Worm (Caenorhabditis elegans) whole organism, mixed stage, embryonic: ENCODE data around the gene srh-137.

ENCODE experiments used
- M03D4.4 ChIP-seq: sonication (generic microtip); optimal IDR thresholded peaks from 2 replicates; lab custom pipeline; 2017; ENCODE audit warnings: mild to moderate bottlenecking, missing genetic modification characterization, missing compliant biosample characterization
- blmp-1 ChIP-seq: fragments of 150-350 bp; optimal IDR thresholded peaks from 2 replicates; lab custom pipeline; 2014; ENCODE audit warnings: missing biosample characterization, missing genetic modification characterization
- ceh-39 ChIP-seq: fragments of 150-350 bp; optimal IDR thresholded peaks from 2 replicates; lab custom pipeline; 2014; ENCODE audit warnings: missing biosample characterization, missing genetic modification characterization
- ceh-83 ChIP-seq: fragments of 200-800 bp; sonication (Bioruptor generic); optimal IDR thresholded peaks from 2 replicates; lab custom pipeline; 2018; ENCODE audit warnings: mild to moderate bottlenecking, missing genetic modification characterization, missing compliant biosample characterization
- ces-1 ChIP-seq: fragments of 150-350 bp; optimal IDR thresholded peaks from 2 replicates; lab custom pipeline; 2014; ENCODE audit warnings: missing biosample characterization, missing genetic modification reagents, missing genetic modification characterization
- cnd-1 ChIP-seq: fragments of 200-800 bp; sonication (Bioruptor generic); optimal IDR thresholded peaks from 2 replicates; lab custom pipeline; 2018; ENCODE audit warnings: mild to moderate bottlenecking, missing genetic modification characterization, missing compliant biosample characterization
- drap-1 ChIP-seq: fragments of 200-800 bp; sonication (Bioruptor generic); optimal IDR thresholded peaks from 3 replicates; lab custom pipeline; 2018; ENCODE audit warnings: mild to moderate bottlenecking, missing genetic modification characterization, missing compliant biosample characterization
- elt-1 ChIP-seq: sonication (generic microtip); optimal IDR thresholded peaks from 2 replicates; lab custom pipeline; 2017; ENCODE audit warnings: missing genetic modification characterization, mild to moderate bottlenecking, missing compliant biosample characterization, antibody characterized with exemption, moderate library complexity, borderline replicate concordance; ENCODE audit not compliant: insufficient read depth
- elt-3 ChIP-seq: fragments of 150-350 bp; optimal IDR thresholded peaks from 2 replicates; lab custom pipeline; 2014; ENCODE audit warnings: missing biosample characterization, missing genetic modification characterization
- flh-1 ChIP-seq: fragments of 200-800 bp; sonication (Bioruptor generic); optimal IDR thresholded peaks from 2 replicates; lab custom pipeline; 2018; ENCODE audit warnings: mild to moderate bottlenecking, missing genetic modification characterization, moderate library complexity, missing compliant biosample characterization
- lin-13 ChIP-seq: fragments of 150-350 bp; optimal IDR thresholded peaks from 2 replicates; lab custom pipeline; 2014; ENCODE audit warnings: missing biosample characterization, missing genetic modification characterization
- lin-32 ChIP-seq: fragments of 200-800 bp; sonication (Bioruptor generic); optimal IDR thresholded peaks from 2 replicates; lab custom pipeline; 2018; ENCODE audit warnings: mild to moderate bottlenecking, missing genetic modification characterization, missing compliant biosample characterization
- lsy-2 ChIP-seq: fragments of 150-350 bp; optimal IDR thresholded peaks from 2 replicates; lab custom pipeline; 2014; ENCODE audit warnings: missing biosample characterization, missing genetic modification characterization
- mab-5 ChIP-seq: fragments of 150-350 bp; optimal IDR thresholded peaks from 2 replicates; lab custom pipeline; 2014; ENCODE audit warnings: missing biosample characterization, missing genetic modification characterization
- mep-1 ChIP-seq: fragments of 150-350 bp; optimal IDR thresholded peaks from 2 replicates; lab custom pipeline; 2017; ENCODE audit warnings: missing biosample characterization, missing genetic modification reagents, missing genetic modification characterization, inconsistent platforms
- mls-2 ChIP-seq: sonication (generic microtip); optimal IDR thresholded peaks from 2 replicates; lab custom pipeline; 2016; ENCODE audit warnings: mild to moderate bottlenecking, missing genetic modification characterization, moderate library complexity, missing compliant biosample characterization
- nhr-12 ChIP-seq: fragments of 150-350 bp; optimal IDR thresholded peaks from 2 replicates; lab custom pipeline; 2014; ENCODE audit warnings: missing biosample characterization, missing genetic modification characterization
- nhr-2 ChIP-seq: fragments of 150-350 bp; optimal IDR thresholded peaks from 2 replicates; lab custom pipeline; 2014; ENCODE audit warnings: missing biosample characterization, missing genetic modification characterization
- nhr-237 ChIP-seq: fragments of 150-350 bp; optimal IDR thresholded peaks from 2 replicates; lab custom pipeline; 2014; ENCODE audit warnings: missing biosample characterization, missing genetic modification characterization
- nhr-28 ChIP-seq: fragments of 150-350 bp; optimal IDR thresholded peaks from 2 replicates; lab custom pipeline; 2014; ENCODE audit warnings: missing biosample characterization, missing genetic modification characterization
- nhr-76 ChIP-seq: sonication (generic microtip); optimal IDR thresholded peaks from 2 replicates; lab custom pipeline; 2017; ENCODE audit warnings: missing biosample characterization, missing genetic modification characterization
- pha-4 ChIP-seq: fragments of 150-350 bp; optimal IDR thresholded peaks from 2 replicates; lab custom pipeline; 2018; ENCODE audit warnings: missing biosample characterization, missing genetic modification reagents, missing genetic modification characterization
- sem-2 ChIP-seq: fragments of 200-800 bp; sonication (Bioruptor generic); optimal IDR thresholded peaks from 2 replicates; lab custom pipeline; 2018; ENCODE audit warnings: mild to moderate bottlenecking, missing genetic modification characterization, missing compliant biosample characterization
- snpc-4 ChIP-seq: fragments of 150-350 bp; optimal IDR thresholded peaks from 2 replicates; lab custom pipeline; 2014; ENCODE audit warnings: missing biosample characterization, missing genetic modification characterization
- sptf-1 ChIP-seq: sonication (generic microtip); optimal IDR thresholded peaks from 2 replicates; lab custom pipeline; 2017; ENCODE audit warnings: mild to moderate bottlenecking, missing genetic modification characterization, moderate library complexity, missing compliant biosample characterization
- tbx-8 ChIP-seq: fragments of 200-800 bp; sonication (Bioruptor generic); optimal IDR thresholded peaks from 2 replicates; lab custom pipeline; 2018; ENCODE audit warnings: mild to moderate bottlenecking, missing genetic modification characterization, moderate library complexity, missing compliant biosample characterization
- unc-39 ChIP-seq: fragments of 150-350 bp; optimal IDR thresholded peaks from 2 replicates; lab custom pipeline; 2014; ENCODE audit warnings: missing biosample characterization, missing genetic modification characterization
- unc-62 ChIP-seq: fragments of 150-350 bp; optimal IDR thresholded peaks from 2 replicates; lab custom pipeline; 2014; ENCODE audit warnings: missing biosample characterization, missing genetic modification reagents, missing genetic modification characterization
- zip-8 ChIP-seq: fragments of 150-350 bp; optimal IDR thresholded peaks from 2 replicates; lab custom pipeline; 2014; ENCODE audit warnings: missing biosample characterization, missing genetic modification characterization
- ztf-11 ChIP-seq: fragments of 150-350 bp; optimal IDR thresholded peaks from 2 replicates; lab custom pipeline; 2014; ENCODE audit warnings: missing biosample characterization, missing genetic modification characterization

Gene srh-137

ce11 chrV:16679237-16679636 lies 37.2 kb downstream of the srh-137 start, which contains the start of gene srz-103:
srz-103 (minus strand) TSS chrV:16679337.
- TF ChIP-seq elt-3 = no peak
- no peak for TF ChIP-seq lin-13 (tag; lab: Kevin White, UChicago)
- no peak for TF ChIP-seq elt-1 (tag; lab: Kevin White, UChicago)
- TF ChIP-seq sem-2 = no peak
- no peak for TF ChIP-seq lin-32 (GFP tag; lab: Kevin White, UChicago)
- no peak for TF ChIP-seq ceh-83
- TF ChIP-seq mep-1 = no peak
- no peak for TF ChIP-seq unc-39
- TF ChIP-seq ces-1 (GFP tag; lab: Kevin White, UChicago) = no peak
- no peak for TF ChIP-seq cnd-1 (tag; lab: Kevin White, UChicago)
- TF ChIP-seq ztf-11 (tag; lab: Kevin White, UChicago) = no peak
- TF ChIP-seq drap-1 = no peak
- TF ChIP-seq zip-8 (tag; lab: Kevin White, UChicago) = no peak
- TF ChIP-seq sptf-1 = no peak
- TF ChIP-seq snpc-4 (tag; lab: Kevin White, UChicago) = no peak
- no peak for TF ChIP-seq nhr-2 (tag; lab: Kevin White, UChicago)
- no peak for TF ChIP-seq M03D4.4 (tag; lab: Kevin White, UChicago)

- no peak for TF ChIP-seq flh-1 (GFP tag; lab: Kevin White, UChicago)
- no peak for TF ChIP-seq drap-1
- TF ChIP-seq pha-4 (tag; lab: Kevin White, UChicago) = no peak
- no peak for TF ChIP-seq ceh-39 (tag; lab: Kevin White, UChicago)
- TF ChIP-seq unc-39 = no peak
- no peak for TF ChIP-seq mab-5 (tag; lab: Kevin White, UChicago)
- TF ChIP-seq blmp-1 = no peak
- TF ChIP-seq elt-1 (tag; lab: Kevin White, UChicago) = no peak
- TF ChIP-seq lin-13 (tag; lab: Kevin White, UChicago) = no peak
- TF ChIP-seq nhr-12 = no peak
- TF ChIP-seq elt-3 = no peak
- TF ChIP-seq snpc-4 (tag; lab: Kevin White, UChicago) = no peak
- no peak for TF ChIP-seq sem-2
- TF ChIP-seq mls-2 (tag; lab: Kevin White, UChicago) = no peak
- TF ChIP-seq nhr-2 (tag; lab: Kevin White, UChicago) = no peak
- TF ChIP-seq nhr-76 = no peak
- TF ChIP-seq, all 35 proteins: peak for 0
Observed at ce11 chrV:16675553-16675952, 40.9 kb downstream of the srh-137 start, which contains the start of gene srz-1. srz-1 (plus strand) TSS chrV:16675853.

- TF ChIP-seq flh-1 (GFP tag; lab: Kevin White, UChicago) (no peak), lsy-2 (tag; lab: Kevin White, UChicago) (no peak), ceh-83 (no peak), M03D4.4 (tag; lab: Kevin White, UChicago) (no peak), tbx-8 (GFP tag; lab: Kevin White, UChicago) (no peak)
Observed at ce11 chrV:16674399-16674798, 42.1 kb downstream of the srh-137 start.

DNA sequence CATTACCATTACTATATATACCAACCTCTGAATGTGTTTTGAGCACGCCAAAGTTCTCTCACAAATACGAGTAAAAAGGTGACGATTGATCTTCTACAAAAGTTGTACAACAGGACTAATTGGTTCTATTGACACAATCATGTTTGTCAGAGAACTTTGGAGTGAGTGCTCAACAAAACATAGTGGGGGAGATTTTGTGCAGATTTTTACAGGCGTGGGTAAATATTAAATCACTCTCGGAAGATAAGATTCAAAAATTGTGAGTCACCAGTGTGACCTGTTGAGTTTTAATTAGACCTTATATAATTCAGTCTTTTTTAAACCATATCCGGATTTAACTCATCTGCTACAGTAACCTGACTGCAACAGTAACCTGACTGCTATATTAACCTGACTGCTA lies 44.3 kb downstream of the srh-137 start, which contains the start of gene F14F8.8:
Gene F14F8.8 (minus strand): TSS at position 101 of the 400 bp plus-strand sequence.
- TF ChIP-seq nhr-237 (tag; lab: Kevin White, UChicago) (no peak), cnd-1 (tag; lab: Kevin White, UChicago) (no peak), ztf-11 (tag; lab: Kevin White, UChicago) (no peak), nhr-28 (no peak), blmp-1 (no peak)

- TF ChIP-seq cnd-1 (tag; lab: Kevin White, UChicago) (no peak), snpc-4 (tag; lab: Kevin White, UChicago) (no peak), nhr-76 (no peak), flh-1 (GFP tag; lab: Kevin White, UChicago) (no peak), ceh-83 (no peak), nhr-237 (tag; lab: Kevin White, UChicago) (no peak), nhr-12 (no peak), sptf-1 (no peak), unc-62 (GFP tag; lab: Kevin White, UChicago) (no peak), mep-1 (no peak), nhr-2 (tag; lab: Kevin White, UChicago) (no peak), pha-4 (tag; lab: Kevin White, UChicago) (no peak), unc-39 (no peak), tbx-8 (GFP tag; lab: Kevin White, UChicago) (no peak), lin-32 (GFP tag; lab: Kevin White, UChicago) (no peak)
Observed at ce11 chrV:16671190-16671589, 45.3 kb downstream of the srh-137 start, which contains the start of gene str-61. str-61 (minus strand) TSS chrV:16671290.
